Worm (Caenorhabditis elegans) whole organism, L3 larva: ENCODE results near the gene B0218.7.

Source experiments
- aly-2 ChIP-seq: fragments of 150-350 bp; optimal IDR thresholded peaks from 2 replicates; lab custom pipeline; 2014; ENCODE audit warnings: missing biosample characterization, missing genetic modification characterization
- ceh-9 ChIP-seq: sonication (generic microtip); optimal IDR thresholded peaks from 2 replicates; lab custom pipeline; 2018; ENCODE audit warnings: missing biosample characterization, missing genetic modification characterization

The B0218.7 gene

DNA sequence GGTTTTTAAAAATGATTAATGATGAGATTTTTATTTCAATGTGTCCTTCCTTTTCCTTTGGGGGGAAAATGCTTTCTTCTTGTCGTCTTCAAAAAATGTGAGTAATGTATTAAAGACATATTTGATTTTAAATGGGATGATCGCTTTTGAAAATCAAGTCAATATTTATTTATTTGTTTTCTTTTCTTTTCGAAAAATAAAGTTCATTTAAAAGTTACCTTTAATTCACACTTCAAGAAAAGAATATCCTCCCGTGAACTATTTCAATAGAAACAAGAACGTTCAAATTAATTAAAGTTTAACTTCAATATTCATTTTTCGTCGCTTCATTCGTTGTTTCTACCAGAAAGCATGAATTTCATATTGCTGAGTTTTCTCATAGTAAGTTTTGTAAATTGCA, 50.4 kb downstream of the B0218.7 start, which contains the start of gene irld-8:
TSS of gene irld-8 (plus strand) at position 301 of the 400 bp plus-strand sequence.
- TF ChIP-seq aly-2 (no peak), ceh-9 (tag; lab: Kevin White, UChicago) (no peak)
